Fruit fly (Drosophila melanogaster): ENCODE data around the gene Art4.

DNA sequence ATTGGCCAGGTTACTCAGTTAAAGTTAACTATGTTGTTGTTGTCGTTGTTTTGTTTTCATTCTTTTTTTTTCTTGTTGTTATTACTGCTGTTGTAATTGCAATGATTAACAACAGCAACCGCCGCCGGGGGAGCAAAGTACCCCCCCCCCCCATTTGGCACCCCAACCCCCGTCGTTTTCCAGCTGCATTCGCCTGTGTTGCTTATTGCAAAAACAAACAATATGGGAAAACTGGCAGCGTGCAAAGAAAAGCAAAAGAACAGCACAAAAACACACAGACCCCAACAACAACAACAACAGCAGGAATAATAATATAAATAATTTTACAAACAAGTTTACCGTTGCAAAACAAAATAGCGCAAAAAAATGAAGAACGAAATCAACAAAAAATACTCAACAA lies 52.5 kb downstream of the Art4 start:
- no peak for TF ChIP-seq Myc (optimal IDR thresholded peaks at IDR 0.05)
- no peak for TF ChIP-seq Sin3A (optimal IDR thresholded peaks at IDR 0.05)

Measured in Kc167 (cell line).